Worm (Caenorhabditis elegans) whole organism, L4 larva: ENCODE results near the gene F35C11.3.
A peak's percentile ranks its signal among the peaks of the same experiment; 100 is the strongest.

Source experiments
- F10B5.3 ChIP-seq: sonication (generic microtip); optimal IDR thresholded peaks from 2 replicates; lab custom pipeline; 2016; ENCODE audit warnings: mild to moderate bottlenecking, missing genetic modification characterization, missing compliant biosample characterization
- Y105C5A.15 ChIP-seq: fragments of 200-800 bp; sonication (Bioruptor generic); IDR thresholded peaks from 2 replicates; pipeline ENCODE4 v1.3.6; 2022; ENCODE audit warnings: missing genetic modification characterization, missing compliant biosample characterization
- Y5F2A.4 ChIP-seq: fragments of 200-800 bp; sonication (Bioruptor generic); optimal IDR thresholded peaks from 2 replicates; lab custom pipeline; 2018; ENCODE audit warnings: mild to moderate bottlenecking, missing genetic modification characterization, missing compliant biosample characterization
- aly-2 ChIP-seq: sonication (generic microtip); optimal IDR thresholded peaks from 2 replicates; lab custom pipeline; 2018; ENCODE audit warnings: missing biosample characterization, missing genetic modification characterization
- ama-1 ChIP-seq: fragments of 150-350 bp; optimal IDR thresholded peaks from 2 replicates; lab custom pipeline; 2014; ENCODE audit warnings: inconsistent platforms, mixed read lengths
- arid-1 ChIP-seq: fragments of 200-800 bp; sonication (Bioruptor generic); conservative IDR thresholded peaks from 2 replicates; pipeline ENCODE4 v1.3.6; 2022; ENCODE audit warnings: missing genetic modification reagents, missing genetic modification characterization, missing compliant biosample characterization
- ceh-62 ChIP-seq: sonication (generic microtip); optimal IDR thresholded peaks from 2 replicates; lab custom pipeline; 2017; ENCODE audit warnings: missing biosample characterization, missing genetic modification characterization
- daf-8 ChIP-seq: fragments of 200-800 bp; sonication (Bioruptor generic); IDR thresholded peaks from 2 replicates; pipeline ENCODE4 v1.3.6; 2022; ENCODE audit warnings: missing genetic modification characterization, missing compliant biosample characterization
- dmd-6 ChIP-seq: fragments of 200-800 bp; sonication (Bioruptor generic); IDR thresholded peaks from 2 replicates; pipeline ENCODE4 v1.3.6; 2022; ENCODE audit warnings: missing genetic modification reagents, missing genetic modification characterization, missing compliant biosample characterization
- duxl-1 ChIP-seq: sonication (generic microtip); optimal IDR thresholded peaks from 2 replicates; lab custom pipeline; 2016; ENCODE audit warnings: mild to moderate bottlenecking, missing genetic modification characterization, moderate library complexity, missing compliant biosample characterization; ENCODE audit not compliant: poor library complexity
- dve-1 ChIP-seq: sonication (generic microtip); optimal IDR thresholded peaks from 2 replicates; lab custom pipeline; 2017; ENCODE audit warnings: antibody characterized with exemption, mild to moderate bottlenecking, missing genetic modification characterization, missing compliant biosample characterization; ENCODE audit not compliant: insufficient read depth
- egl-43 ChIP-seq: fragments of 200-800 bp; sonication (Bioruptor generic); IDR thresholded peaks from 2 replicates; pipeline ENCODE4 v1.3.6; 2022; ENCODE audit warnings: missing genetic modification reagents, missing genetic modification characterization, missing compliant biosample characterization
- fos-1 ChIP-seq: fragments of 150-350 bp; optimal IDR thresholded peaks from 2 replicates; lab custom pipeline; 2014; ENCODE audit warnings: missing biosample characterization, missing genetic modification characterization
- hlh-11 ChIP-seq: fragments of 200-800 bp; sonication (Bioruptor generic); optimal IDR thresholded peaks from 2 replicates; lab custom pipeline; 2018; ENCODE audit warnings: mild to moderate bottlenecking, missing genetic modification characterization, missing compliant biosample characterization
- hlh-30 ChIP-seq: sonication (generic microtip); optimal IDR thresholded peaks from 2 replicates; lab custom pipeline; 2017; ENCODE audit warnings: antibody characterized with exemption, mild to moderate bottlenecking, missing genetic modification characterization, missing compliant biosample characterization; ENCODE audit not compliant: insufficient read depth
- lsy-2 ChIP-seq, 2 experiments: fragments of 150-350 bp in 1 of 2; sonication (generic microtip) in 1 of 2; optimal IDR thresholded peaks; 2 replicates each; lab custom pipeline; 2014 to 2017; ENCODE audit warnings: missing biosample characterization in 2 of 2, missing genetic modification characterization in 2 of 2
- mdl-1 ChIP-seq, 2 experiments: fragments of 150-350 bp in 1 of 2; sonication (generic microtip) in 1 of 2; optimal IDR thresholded peaks; 2 replicates each; lab custom pipeline; 2014 to 2017; ENCODE audit warnings: missing biosample characterization in 2 of 2, missing genetic modification characterization in 2 of 2
- mep-1 ChIP-seq: fragments of 150-350 bp; sonication (generic microtip); optimal IDR thresholded peaks from 3 replicates; lab custom pipeline; 2014; ENCODE audit warnings: missing biosample characterization, missing genetic modification characterization
- mxl-2 ChIP-seq: fragments of 200-800 bp; sonication (Bioruptor generic); conservative IDR thresholded peaks from 2 replicates; pipeline ENCODE4 v1.3.6; 2022; ENCODE audit warnings: missing genetic modification reagents, missing genetic modification characterization, missing compliant biosample characterization
- mxl-3 ChIP-seq: fragments of 200-800 bp; sonication (Bioruptor generic); optimal IDR thresholded peaks from 2 replicates; lab custom pipeline; 2018; ENCODE audit warnings: mild to moderate bottlenecking, missing genetic modification characterization, missing compliant biosample characterization
- nhr-102 ChIP-seq: sonication (generic microtip); optimal IDR thresholded peaks from 2 replicates; lab custom pipeline; 2016; ENCODE audit warnings: mild to moderate bottlenecking, missing genetic modification characterization, moderate library complexity, missing compliant biosample characterization
- nhr-25 ChIP-seq: sonication (generic microtip); optimal IDR thresholded peaks from 2 replicates; lab custom pipeline; 2017; ENCODE audit warnings: missing genetic modification characterization, mild to moderate bottlenecking, missing compliant biosample characterization, antibody characterized with exemption, moderate library complexity, borderline replicate concordance; ENCODE audit not compliant: insufficient read depth
- nhr-28 ChIP-seq: fragments of 150-350 bp; optimal IDR thresholded peaks from 2 replicates; lab custom pipeline; 2014; ENCODE audit warnings: missing biosample characterization, missing genetic modification characterization
- nhr-41 ChIP-seq: fragments of 200-800 bp; sonication (Bioruptor generic); IDR thresholded peaks from 2 replicates; pipeline ENCODE4 v1.3.6; 2022; ENCODE audit warnings: missing genetic modification reagents, missing genetic modification characterization, missing compliant biosample characterization
- nhr-48 ChIP-seq: sonication (generic microtip); optimal IDR thresholded peaks from 2 replicates; lab custom pipeline; 2016; ENCODE audit warnings: mild to moderate bottlenecking, missing genetic modification characterization, missing compliant biosample characterization
- nhr-77 ChIP-seq: fragments of 150-350 bp; optimal IDR thresholded peaks from 2 replicates; lab custom pipeline; 2014; ENCODE audit warnings: missing biosample characterization, missing genetic modification characterization
- php-3 ChIP-seq: fragments of 200-800 bp; sonication (Bioruptor generic); IDR thresholded peaks from 2 replicates; pipeline ENCODE4 v1.3.6; 2022; ENCODE audit warnings: missing genetic modification reagents, missing genetic modification characterization, missing compliant biosample characterization
- pqm-1 ChIP-seq: sonication (generic microtip); optimal IDR thresholded peaks from 2 replicates; lab custom pipeline; 2017; ENCODE audit warnings: missing biosample characterization, missing genetic modification characterization
- rbr-2 ChIP-seq: sonication (generic microtip); optimal IDR thresholded peaks from 2 replicates; lab custom pipeline; 2016; ENCODE audit warnings: missing genotype, missing genetic modification characterization, missing compliant biosample characterization
- sdz-12 ChIP-seq: fragments of 200-800 bp; sonication (Bioruptor generic); optimal IDR thresholded peaks from 2 replicates; lab custom pipeline; 2018; ENCODE audit warnings: mild to moderate bottlenecking, missing genetic modification characterization, missing compliant biosample characterization
- snpc-1.2 ChIP-seq: fragments of 200-800 bp; sonication (Bioruptor generic); IDR thresholded peaks from 2 replicates; pipeline ENCODE4 v1.3.6; 2022; ENCODE audit warnings: missing genetic modification reagents, missing genetic modification characterization, missing compliant biosample characterization
- snpc-4 ChIP-seq: fragments of 150-350 bp; optimal IDR thresholded peaks from 2 replicates; lab custom pipeline; 2014; ENCODE audit warnings: missing biosample characterization, missing genetic modification characterization
- spr-3 ChIP-seq: fragments of 200-800 bp; sonication (Bioruptor generic); optimal IDR thresholded peaks from 2 replicates; lab custom pipeline; 2018; ENCODE audit warnings: mild to moderate bottlenecking, missing genetic modification characterization, missing compliant biosample characterization
- tra-1 ChIP-seq: fragments of 200-800 bp; sonication (Bioruptor generic); IDR thresholded peaks from 2 replicates; pipeline ENCODE4 v1.3.6; 2022; ENCODE audit warnings: missing genetic modification reagents, missing genetic modification characterization, missing compliant biosample characterization
- unc-62 ChIP-seq, 3 experiments: fragments of 150-350 bp in 1 of 3; sonication (generic microtip); optimal IDR thresholded peaks in 2 of 3; peaks in 1 of 3; 1 replicate in 1 of 3; 2 replicates in 2 of 3; lab custom pipeline; 2014 to 2017; ENCODE audit warnings: missing biosample characterization in 3 of 3, missing genetic modification characterization in 3 of 3, missing genetic modification reagents in 3 of 3, missing genotype in 1 of 3
- zfp-2 ChIP-seq: sonication (generic microtip); optimal IDR thresholded peaks from 2 replicates; lab custom pipeline; 2016; ENCODE audit warnings: mild to moderate bottlenecking, missing genetic modification characterization, missing compliant biosample characterization
- zip-11 ChIP-seq: fragments of 200-800 bp; sonication (Bioruptor generic); IDR thresholded peaks from 2 replicates; pipeline ENCODE4 v1.3.6; 2022; ENCODE audit warnings: missing genetic modification characterization, missing compliant biosample characterization
- zip-2 ChIP-seq: fragments of 150-350 bp; optimal IDR thresholded peaks from 2 replicates; lab custom pipeline; 2014; ENCODE audit warnings: missing biosample characterization, missing genetic modification characterization
- ztf-7 ChIP-seq: fragments of 150-350 bp; optimal IDR thresholded peaks from 2 replicates; lab custom pipeline; 2014; ENCODE audit warnings: missing biosample characterization, missing genetic modification characterization

F35C11.3 gene

ce11 chrII:8259674-8260073 lies 13.1 kb downstream of the F35C11.3 start (continued):
- TF ChIP-seq spr-3 (GFP tag; lab: Kevin White, UChicago) (no peak), mdl-1 (tag; optimal IDR thresholded peaks at IDR 0.05; lab: Kevin White, UChicago) (no peak), snpc-4 (tag; lab: Kevin White, UChicago) (no peak), sdz-12 (GFP tag; lab: Kevin White, UChicago) (no peak), daf-8 (no peak), nhr-48 (tag; lab: Kevin White, UChicago) (no peak), nhr-28 (peak; percentile 12), hlh-30 (tag; lab: Kevin White, UChicago) (peak; percentile 70), aly-2 (tag; lab: Kevin White, UChicago) (no peak), F10B5.3 (tag; lab: Kevin White, UChicago) (no peak), hlh-11 (tag; lab: Kevin White, UChicago) (peak; percentile 50), rbr-2 (tag; lab: Kevin White, UChicago) (no peak)

- TF ChIP-seq daf-8 (no peak), nhr-41 (GFP tag; lab: Robert Waterston, UW) (no peak), duxl-1 (tag; lab: Kevin White, UChicago) (no peak), Y105C5A.15 (GFP tag; lab: Robert Waterston, UW) (no peak), zip-2 (tag; lab: Kevin White, UChicago) (no peak), mdl-1 (tag; optimal IDR thresholded peaks at IDR 0.05; lab: Kevin White, UChicago) (peak in 1 of 2 experiments; percentile 34), tra-1 (GFP tag; lab: Robert Waterston, UW) (no peak), lsy-2 (tag; optimal IDR thresholded peaks at IDR 0.05; lab: Kevin White, UChicago) (peak in 1 of 2 experiments; percentile 8), hlh-30 (tag; lab: Kevin White, UChicago) (peak; percentile 69), ztf-7 (tag; lab: Kevin White, UChicago) (no peak), arid-1 (GFP tag; lab: Robert Waterston, UW) (no peak), php-3 (GFP tag; lab: Robert Waterston, UW) (no peak), unc-62 (GFP tag; optimal IDR thresholded peaks at IDR 0.05 in 1 of 2; lab: Kevin White, UChicago) (peak in 1 of 2 experiments; percentile 67), unc-62 (tag; optimal IDR thresholded peaks at IDR 0.05; lab: Kevin White, UChicago) (no peak), dmd-6 (peak; percentile 71), nhr-25 (peak; percentile 20), nhr-28 (peak; percentile 65), nhr-48 (tag; lab: Kevin White, UChicago) (peak; percentile 85), mxl-3 (GFP tag; lab: Kevin White, UChicago) (peak; percentile 75), dve-1 (tag; lab: Kevin White, UChicago) (peak; percentile 21), snpc-1.2 (GFP tag; lab: Robert Waterston, UW) (no peak), hlh-11 (tag; lab: Kevin White, UChicago) (peak; percentile 7), Y5F2A.4 (GFP tag; lab: Kevin White, UChicago) (no peak)
Observed at ce11 chrII:8263562-8263961, 17.0 kb downstream of the F35C11.3 start.

ce11 chrII:8264619-8265018 lies 18.0 kb downstream of the F35C11.3 start, which contains the start of gene srdh-1:
Gene srdh-1 (plus strand): TSS chrII:8264661.
- TF ChIP-seq egl-43 (GFP tag; lab: Robert Waterston, UW) (no peak), snpc-1.2 (GFP tag; lab: Robert Waterston, UW) (no peak), ceh-62 (tag; lab: Kevin White, UChicago) (no peak), mep-1 (tag; lab: Kevin White, UChicago) (no peak), zip-11 (GFP tag; lab: Robert Waterston, UW) (no peak), pqm-1 (tag; lab: Kevin White, UChicago) (no peak), mxl-3 (GFP tag; lab: Kevin White, UChicago) (peak; percentile 50), nhr-48 (tag; lab: Kevin White, UChicago) (no peak), fos-1 (tag; lab: Kevin White, UChicago) (no peak), zfp-2 (tag; lab: Kevin White, UChicago) (no peak), dmd-6 (peak; percentile 35; the same call in 1 of the 2 replicates), arid-1 (GFP tag; lab: Robert Waterston, UW) (no peak), hlh-11 (tag; lab: Kevin White, UChicago) (peak; percentile 21), tra-1 (GFP tag; lab: Robert Waterston, UW) (0 out of 2 replicates have a peak, but pooled peaks have one; percentile 16), nhr-102 (tag; lab: Kevin White, UChicago) (no peak), nhr-77 (tag; lab: Kevin White, UChicago) (no peak), mdl-1 (tag; optimal IDR thresholded peaks at IDR 0.05; lab: Kevin White, UChicago) (peak in 1 of 2 experiments; percentile 21), ama-1 (lab: Kevin White, UChicago) (no peak), nhr-25 (no peak), mxl-2 (GFP tag; lab: Robert Waterston, UW) (no peak), nhr-28 (peak; percentile 2)
